Worm (Caenorhabditis elegans) whole organism, L4 larva: ENCODE results near the gene kin-5.

Experiments used
- hlh-30 ChIP-seq: sonication (generic microtip); optimal IDR thresholded peaks from 2 replicates; lab custom pipeline; 2017; ENCODE audit warnings: antibody characterized with exemption, mild to moderate bottlenecking, missing genetic modification characterization, missing compliant biosample characterization; ENCODE audit not compliant: insufficient read depth
- hmg-1.1 ChIP-seq: fragments of 200-800 bp; sonication (Bioruptor generic); IDR thresholded peaks from 2 replicates; pipeline ENCODE4 v1.3.6; 2022; ENCODE audit warnings: missing genetic modification reagents, missing genetic modification characterization, missing compliant biosample characterization
- lin-15B ChIP-seq: fragments of 150-350 bp; sonication (generic microtip); optimal IDR thresholded peaks from 3 replicates; lab custom pipeline; 2014; ENCODE audit warnings: missing biosample characterization, missing genetic modification characterization
- nhr-11 ChIP-seq: fragments of 150-350 bp; optimal IDR thresholded peaks from 2 replicates; lab custom pipeline; 2014; ENCODE audit warnings: missing biosample characterization, missing genetic modification characterization
- nhr-237 ChIP-seq: sonication (generic microtip); optimal IDR thresholded peaks from 2 replicates; lab custom pipeline; 2017; ENCODE audit warnings: missing biosample characterization, missing genetic modification characterization
- nhr-42 ChIP-seq: fragments of 200-800 bp; sonication (Bioruptor generic); IDR thresholded peaks from 2 replicates; pipeline ENCODE4 v1.3.6; 2022; ENCODE audit warnings: missing genetic modification characterization, missing compliant biosample characterization
- unc-39 ChIP-seq: sonication (generic microtip); optimal IDR thresholded peaks from 2 replicates; lab custom pipeline; 2017; ENCODE audit warnings: missing biosample characterization, missing genetic modification characterization
- unc-62 ChIP-seq, 3 experiments: fragments of 150-350 bp in 1 of 3; sonication (generic microtip); optimal IDR thresholded peaks in 2 of 3; peaks in 1 of 3; 1 replicate in 1 of 3; 2 replicates in 2 of 3; lab custom pipeline; 2014 to 2017; ENCODE audit warnings: missing biosample characterization in 3 of 3, missing genetic modification characterization in 3 of 3, missing genetic modification reagents in 3 of 3, missing genotype in 1 of 3

- TF ChIP-seq lin-15B (tag; lab: Kevin White, UChicago) (no peak), unc-39 (tag; lab: Kevin White, UChicago) (no peak), nhr-237 (tag; lab: Kevin White, UChicago) (no peak), hmg-1.1 (GFP tag; lab: Robert Waterston, UW) (0 out of 2 replicates have a peak, but pooled peaks have one; percentile 50), nhr-42 (GFP tag; lab: Robert Waterston, UW) (no peak), unc-62 (GFP tag; optimal IDR thresholded peaks at IDR 0.05 in 1 of 2; lab: Kevin White, UChicago) (no peak), unc-62 (tag; optimal IDR thresholded peaks at IDR 0.05; lab: Kevin White, UChicago) (no peak), hlh-30 (tag; lab: Kevin White, UChicago) (peak; percentile 5), nhr-11 (tag; lab: Kevin White, UChicago) (no peak)
These were observed 38.8 kb upstream of the kin-5 start for ce11 chrIV:10007758-10008157.
